Fruit fly (Drosophila melanogaster): ENCODE results near the gene CG15696.
A peak's percentile ranks its signal among the peaks of the same experiment; 100 is the strongest.

DNA sequence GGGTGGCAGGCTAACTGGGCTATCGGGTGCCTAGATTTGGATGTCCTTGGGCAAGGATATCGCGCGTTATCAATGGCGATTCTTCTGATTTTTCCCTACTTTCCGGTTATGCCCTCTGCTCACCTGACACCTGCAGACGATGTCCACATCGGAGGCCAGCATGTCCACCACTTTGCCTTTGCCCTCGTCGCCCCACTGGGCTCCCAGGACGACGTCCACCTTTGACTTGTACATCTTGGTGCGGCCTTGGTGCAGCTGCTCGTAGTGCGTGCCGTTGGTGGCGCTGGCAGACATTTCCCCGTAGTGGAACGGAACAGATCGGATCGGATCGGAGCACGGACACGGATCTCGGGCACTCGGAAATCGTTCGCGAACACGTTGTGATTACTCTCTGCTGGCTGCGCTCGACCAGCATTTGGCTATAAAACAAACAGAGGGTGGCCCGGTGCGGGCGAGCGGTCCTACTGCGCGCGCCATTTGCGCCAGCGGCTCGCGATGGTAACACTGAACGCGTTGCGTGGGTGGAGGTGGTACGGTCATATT is 16.6 kb upstream of the CG15696 start, which contains the start of gene Adss:
- TF ChIP-seq CG14655 (GFP tag; optimal IDR thresholded peaks at IDR 0.05) (no peak), EcR (GFP tag; optimal IDR thresholded peaks at IDR 0.05) (no peak), CG12605 (GFP tag; IDR thresholded peaks at IDR 0.05) (peak; percentile 30; the same call in 1 of the 2 replicates), CG4496 (GFP tag; IDR thresholded peaks at IDR 0.05) (peak; percentile 57; the same call in 2 of the 3 replicates), gl (tag; optimal IDR thresholded peaks at IDR 0.05) (no peak), Pif1B (GFP tag; optimal IDR thresholded peaks at IDR 0.05) (no peak), Pif1A (GFP tag; optimal IDR thresholded peaks at IDR 0.05) (no peak), CG9948 (tag; optimal IDR thresholded peaks at IDR 0.05) (no peak)

All from whole organism, pupa.